Worm (Caenorhabditis elegans): ENCODE measurements around the gene cest-16.

The cest-16 gene

ce11 chrX:6286154-6286553, 13.6 kb upstream of the cest-16 start:
- TF ChIP-seq crh-2 (tag; optimal IDR thresholded peaks at IDR 0.05) = peak; percentile 32
- peak; percentile 8 for TF ChIP-seq nhr-21 (tag; optimal IDR thresholded peaks at IDR 0.05)
- peak; percentile 45 for TF ChIP-seq fos-1 (tag; optimal IDR thresholded peaks at IDR 0.05)
- no peak for TF ChIP-seq blmp-1 (tag; optimal IDR thresholded peaks at IDR 0.05; ENCODE audit: insufficient read depth)
- no peak for TF ChIP-seq ztf-1 (GFP tag; conservative IDR thresholded peaks at IDR 0.05)
- TF ChIP-seq sma-9 (GFP tag; optimal IDR thresholded peaks at IDR 0.05) = peak; percentile 37
- TF ChIP-seq sma-9 (tag; optimal IDR thresholded peaks at IDR 0.05) = no peak
- peak; percentile 48 for TF ChIP-seq sma-3 (GFP tag; optimal IDR thresholded peaks at IDR 0.05)
- peak; percentile 30 for TF ChIP-seq nhr-11 (tag; optimal IDR thresholded peaks at IDR 0.05)

ce11 chrX:6289038-6289437, 10.7 kb upstream of the cest-16 start:
- TF ChIP-seq F13H6.1 (tag; optimal IDR thresholded peaks at IDR 0.05) (no peak), nhr-23 (tag; optimal IDR thresholded peaks at IDR 0.05) (no peak), C34F6.9 (tag; optimal IDR thresholded peaks at IDR 0.05) (no peak), ama-1 (optimal IDR thresholded peaks at IDR 0.05) (no peak), mdl-1 (tag; optimal IDR thresholded peaks at IDR 0.05) (no peak), unc-55 (GFP tag; optimal IDR thresholded peaks at IDR 0.05) (no peak), nhr-21 (tag; optimal IDR thresholded peaks at IDR 0.05) (no peak), egl-27 (tag; optimal IDR thresholded peaks at IDR 0.05) (no peak), unc-39 (tag; optimal IDR thresholded peaks at IDR 0.05) (no peak), nhr-6 (tag; optimal IDR thresholded peaks at IDR 0.05) (no peak), lsy-2 (tag; optimal IDR thresholded peaks at IDR 0.05) (no peak), ztf-1 (GFP tag; conservative IDR thresholded peaks at IDR 0.05) (no peak), lin-39 (tag; optimal IDR thresholded peaks at IDR 0.05) (no peak), peb-1 (tag; optimal IDR thresholded peaks at IDR 0.05) (no peak)

ce11 chrX:6291632-6292031, 8.1 kb upstream of the cest-16 start, which contains the start of gene lev-9:
lev-9 (minus strand) TSS chrX:6291732.
- TF ChIP-seq ama-1 (optimal IDR thresholded peaks at IDR 0.05) = no peak
- no peak for TF ChIP-seq gmeb-1 (tag; optimal IDR thresholded peaks at IDR 0.05)
- TF ChIP-seq aly-2 (tag; optimal IDR thresholded peaks at IDR 0.05) = no peak
- no peak for TF ChIP-seq Y55F3AM.14 (GFP tag; optimal IDR thresholded peaks at IDR 0.05)
- no peak for TF ChIP-seq sem-4 (tag; optimal IDR thresholded peaks at IDR 0.05)
- no peak for TF ChIP-seq fos-1 (tag; optimal IDR thresholded peaks at IDR 0.05)
- no peak for TF ChIP-seq C34F6.9 (tag; optimal IDR thresholded peaks at IDR 0.05)
- no peak for TF ChIP-seq nhr-77 (tag; optimal IDR thresholded peaks at IDR 0.05)
- no peak for TF ChIP-seq nhr-10 (tag; optimal IDR thresholded peaks at IDR 0.05)
- TF ChIP-seq ceh-16 (tag; optimal IDR thresholded peaks at IDR 0.05) = no peak
- no peak for TF ChIP-seq nhr-23 (tag; optimal IDR thresholded peaks at IDR 0.05)
- TF ChIP-seq nhr-11 (tag; optimal IDR thresholded peaks at IDR 0.05) = no peak
- no peak for TF ChIP-seq crh-2 (tag; optimal IDR thresholded peaks at IDR 0.05)
- no peak for TF ChIP-seq unc-55 (GFP tag; optimal IDR thresholded peaks at IDR 0.05)
- TF ChIP-seq sma-9 (GFP tag; optimal IDR thresholded peaks at IDR 0.05) = no peak
- no peak for TF ChIP-seq sma-9 (tag; optimal IDR thresholded peaks at IDR 0.05)
- no peak for TF ChIP-seq ZK546.5 (tag; optimal IDR thresholded peaks at IDR 0.05)

- no peak for TF ChIP-seq nhr-77 (tag; optimal IDR thresholded peaks at IDR 0.05)
- no peak for TF ChIP-seq elt-3 (tag; optimal IDR thresholded peaks at IDR 0.05)
- TF ChIP-seq ztf-1 (GFP tag; conservative IDR thresholded peaks at IDR 0.05) = no peak
- no peak for TF ChIP-seq blmp-1 (tag; optimal IDR thresholded peaks at IDR 0.05; ENCODE audit: insufficient read depth)
- TF ChIP-seq ama-1 (optimal IDR thresholded peaks at IDR 0.05) = no peak
- TF ChIP-seq F13H6.1 (tag; optimal IDR thresholded peaks at IDR 0.05) = peak; percentile 60
- no peak for TF ChIP-seq dmd-4 (tag; optimal IDR thresholded peaks at IDR 0.05)
- peak; percentile 52 for TF ChIP-seq crh-2 (tag; optimal IDR thresholded peaks at IDR 0.05)
- TF ChIP-seq C34F6.9 (tag; optimal IDR thresholded peaks at IDR 0.05) = peak; percentile 41
- no peak for TF ChIP-seq R02D3.7 (tag; optimal IDR thresholded peaks at IDR 0.05)
- TF ChIP-seq nhr-23 (tag; optimal IDR thresholded peaks at IDR 0.05) = no peak
- peak; percentile 50 for TF ChIP-seq Y55F3AM.14 (GFP tag; optimal IDR thresholded peaks at IDR 0.05)
- TF ChIP-seq egl-27 (tag; optimal IDR thresholded peaks at IDR 0.05) = no peak
- TF ChIP-seq nhr-21 (tag; optimal IDR thresholded peaks at IDR 0.05) = peak; percentile 56
- TF ChIP-seq ceh-16 (tag; optimal IDR thresholded peaks at IDR 0.05) = peak; percentile 15
- TF ChIP-seq unc-62 (GFP tag; optimal IDR thresholded peaks at IDR 0.05) = no peak
- TF ChIP-seq mdl-1 (tag; optimal IDR thresholded peaks at IDR 0.05) = no peak
- peak; percentile 6 for TF ChIP-seq gmeb-1 (tag; optimal IDR thresholded peaks at IDR 0.05)
- TF ChIP-seq lsy-2 (tag; optimal IDR thresholded peaks at IDR 0.05) = peak in 1 of 2 experiments; percentile 47
- peak; percentile 36 for TF ChIP-seq sma-3 (GFP tag; optimal IDR thresholded peaks at IDR 0.05)
- TF ChIP-seq mab-5 (tag; optimal IDR thresholded peaks at IDR 0.05) = peak; percentile 27
- peak; percentile 63 for TF ChIP-seq sma-9 (GFP tag; optimal IDR thresholded peaks at IDR 0.05)
- no peak for TF ChIP-seq sma-9 (tag; optimal IDR thresholded peaks at IDR 0.05)
- TF ChIP-seq snpc-4 (tag; optimal IDR thresholded peaks at IDR 0.05) = no peak
- TF ChIP-seq fos-1 (tag; optimal IDR thresholded peaks at IDR 0.05) = peak; percentile 58
- TF ChIP-seq alr-1 (tag; optimal IDR thresholded peaks at IDR 0.05) = no peak
- TF ChIP-seq nhr-12 (tag; optimal IDR thresholded peaks at IDR 0.05) = no peak
- TF ChIP-seq elt-1 (tag; optimal IDR thresholded peaks at IDR 0.05) = no peak
- no peak for TF ChIP-seq lin-39 (tag; optimal IDR thresholded peaks at IDR 0.05)
- TF ChIP-seq nhr-129 (tag; optimal IDR thresholded peaks at IDR 0.05) = peak; percentile 48
- no peak for TF ChIP-seq ztf-4 (tag; optimal IDR thresholded peaks at IDR 0.05)
- peak; percentile 17 for TF ChIP-seq nhr-6 (tag; optimal IDR thresholded peaks at IDR 0.05)
- TF ChIP-seq unc-55 (GFP tag; optimal IDR thresholded peaks at IDR 0.05) = peak; percentile 67
- no peak for TF ChIP-seq nhr-10 (tag; optimal IDR thresholded peaks at IDR 0.05)
- TF ChIP-seq ztf-11 (tag; optimal IDR thresholded peaks at IDR 0.05) = no peak
- TF ChIP-seq unc-39 (tag; optimal IDR thresholded peaks at IDR 0.05) = no peak
- peak; percentile 61 for TF ChIP-seq sem-4 (tag; optimal IDR thresholded peaks at IDR 0.05)
- TF ChIP-seq nhr-11 (tag; optimal IDR thresholded peaks at IDR 0.05) = no peak
- peak; percentile 17 for TF ChIP-seq nhr-25 (tag; optimal IDR thresholded peaks at IDR 0.05)
- no peak for TF ChIP-seq mbf-1 (tag; optimal IDR thresholded peaks at IDR 0.05)
Measured at ce11 chrX:6292143-6292542, 7.6 kb upstream of the cest-16 start.

All from whole organism, L2 larva.